Worm (Caenorhabditis elegans): ENCODE results near the gene pph-2.

pph-2 gene

ce11 chrIV:11859995-11860605 lies 17.5 kb downstream of the pph-2 start, which contains the start of gene mob-1:
TSS of gene mob-1 (plus strand) at chrIV:11860555.
- TF ChIP-seq nhr-76 (tag; optimal IDR thresholded peaks at IDR 0.05) (no peak), elt-1 (tag; optimal IDR thresholded peaks at IDR 0.05; ENCODE audit: borderline replicate concordance, insufficient read depth) (peak; percentile 20), ceh-83 (GFP tag; optimal IDR thresholded peaks at IDR 0.05) (no peak), ztf-11 (tag; optimal IDR thresholded peaks at IDR 0.05) (no peak)

- no peak for TF ChIP-seq elt-1 (tag; optimal IDR thresholded peaks at IDR 0.05; ENCODE audit: borderline replicate concordance, insufficient read depth)
- TF ChIP-seq tbx-8 (GFP tag; optimal IDR thresholded peaks at IDR 0.05), result no peak
- no peak for TF ChIP-seq sem-2 (GFP tag; optimal IDR thresholded peaks at IDR 0.05)
- TF ChIP-seq unc-120 (tag; optimal IDR thresholded peaks at IDR 0.05; ENCODE audit: poor library complexity, severe bottlenecking), result no peak
- TF ChIP-seq unc-39 (tag; optimal IDR thresholded peaks at IDR 0.05), result no peak
Observed at ce11 chrIV:11858142-11858541, 19.4 kb downstream of the pph-2 start, which contains the start of gene let-92. TSS of gene let-92 (plus strand) at chrIV:11858442.

- TF ChIP-seq tbx-8 (GFP tag; optimal IDR thresholded peaks at IDR 0.05), result no peak
- TF ChIP-seq ztf-11 (tag; optimal IDR thresholded peaks at IDR 0.05), result peak; percentile 37
- no peak for TF ChIP-seq nhr-2 (tag; optimal IDR thresholded peaks at IDR 0.05)
- peak; percentile 28 for TF ChIP-seq mls-2 (tag; optimal IDR thresholded peaks at IDR 0.05)
- no peak for TF ChIP-seq nhr-28 (tag; optimal IDR thresholded peaks at IDR 0.05)
- peak; percentile 69 for TF ChIP-seq ces-1 (GFP tag; optimal IDR thresholded peaks at IDR 0.05)
- TF ChIP-seq ceh-39 (tag; optimal IDR thresholded peaks at IDR 0.05), result no peak
- TF ChIP-seq bed-3 (GFP tag; optimal IDR thresholded peaks at IDR 0.05), result peak; percentile 0
- TF ChIP-seq mep-1 (tag; optimal IDR thresholded peaks at IDR 0.05), result peak; percentile 54
- no peak for TF ChIP-seq lin-32 (GFP tag; optimal IDR thresholded peaks at IDR 0.05)
- peak; percentile 35 for TF ChIP-seq drap-1 (GFP tag; optimal IDR thresholded peaks at IDR 0.05)
- TF ChIP-seq ceh-43 (GFP tag; optimal IDR thresholded peaks at IDR 0.05), result no peak
- TF ChIP-seq pha-4 (tag; optimal IDR thresholded peaks at IDR 0.05), result peak; percentile 75
- TF ChIP-seq ceh-83 (GFP tag; optimal IDR thresholded peaks at IDR 0.05), result no peak
- TF ChIP-seq cnd-1 (tag; optimal IDR thresholded peaks at IDR 0.05), result no peak
- TF ChIP-seq M03D4.4 (tag; optimal IDR thresholded peaks at IDR 0.05), result peak; percentile 59
- TF ChIP-seq nhr-237 (tag; optimal IDR thresholded peaks at IDR 0.05), result no peak
- TF ChIP-seq blmp-1 (tag; optimal IDR thresholded peaks at IDR 0.05), result no peak
- no peak for TF ChIP-seq elt-1 (tag; optimal IDR thresholded peaks at IDR 0.05; ENCODE audit: borderline replicate concordance, insufficient read depth)
- TF ChIP-seq flh-1 (GFP tag; optimal IDR thresholded peaks at IDR 0.05), result no peak
- TF ChIP-seq unc-62 (GFP tag; optimal IDR thresholded peaks at IDR 0.05), result peak; percentile 62
- TF ChIP-seq mab-5 (tag; optimal IDR thresholded peaks at IDR 0.05), result no peak
- TF ChIP-seq lsy-2 (tag; optimal IDR thresholded peaks at IDR 0.05), result peak; percentile 67
- no peak for TF ChIP-seq elt-3 (tag; optimal IDR thresholded peaks at IDR 0.05)
- no peak for TF ChIP-seq unc-39 (tag; optimal IDR thresholded peaks at IDR 0.05)
- peak; percentile 87 for TF ChIP-seq unc-120 (tag; optimal IDR thresholded peaks at IDR 0.05; ENCODE audit: poor library complexity, severe bottlenecking)
- no peak for TF ChIP-seq nhr-12 (tag; optimal IDR thresholded peaks at IDR 0.05)
- peak; percentile 92 for TF ChIP-seq ham-2 (GFP tag; optimal IDR thresholded peaks at IDR 0.05)
- TF ChIP-seq hlh-1 (tag; optimal IDR thresholded peaks at IDR 0.05), result peak; percentile 79
- TF ChIP-seq sem-2 (GFP tag; optimal IDR thresholded peaks at IDR 0.05), result no peak
- no peak for TF ChIP-seq snpc-4 (tag; optimal IDR thresholded peaks at IDR 0.05)
- peak; percentile 67 for TF ChIP-seq lin-13 (tag; optimal IDR thresholded peaks at IDR 0.05)
- TF ChIP-seq sptf-1 (tag; optimal IDR thresholded peaks at IDR 0.05), result peak; percentile 19
- TF ChIP-seq zip-8 (tag; optimal IDR thresholded peaks at IDR 0.05), result no peak
- TF ChIP-seq nhr-76 (tag; optimal IDR thresholded peaks at IDR 0.05), result no peak
Observed at ce11 chrIV:11857159-11857565, 20.4 kb downstream of the pph-2 start.
